Fruit fly (Drosophila melanogaster) whole organism, adult: ENCODE results near the gene CG9698.

Source experiments
- CG11617 ChIP-seq: fragments of 200-800 bp; sonication (Bioruptor generic); optimal IDR thresholded peaks from 2 replicates; lab custom pipeline; 2017; ENCODE audit warnings: mild to moderate bottlenecking, missing biosample characterization, missing genetic modification reagents, missing genetic modification characterization
- CG12768 ChIP-seq: fragments of 200-800 bp; sonication (Bioruptor generic); optimal IDR thresholded peaks from 2 replicates; lab custom pipeline; 2017; ENCODE audit warnings: missing biosample characterization, missing genetic modification characterization, mild to moderate bottlenecking, moderate library complexity, missing genetic modification reagents
- CG14711 ChIP-seq: fragments of 200-800 bp; sonication (Bioruptor generic); optimal IDR thresholded peaks from 2 replicates; lab custom pipeline; 2018; ENCODE audit warnings: missing biosample characterization, mild to moderate bottlenecking, missing genetic modification characterization, moderate library complexity
- CG1620 ChIP-seq: fragments of 200-800 bp; sonication (Bioruptor generic); optimal IDR thresholded peaks from 2 replicates; lab custom pipeline; 2016; ENCODE audit warnings: missing biosample characterization, missing genetic modification characterization
- CG33017 ChIP-seq: fragments of 200-800 bp; sonication (Bioruptor generic); optimal IDR thresholded peaks from 2 replicates; lab custom pipeline; 2018; ENCODE audit warnings: missing biosample characterization, mild to moderate bottlenecking, missing genetic modification characterization, moderate library complexity
- CG5204 ChIP-seq: fragments of 200-800 bp; sonication (Bioruptor generic); optimal IDR thresholded peaks from 2 replicates; lab custom pipeline; 2016; ENCODE audit warnings: missing biosample characterization, missing genetic modification characterization
- CG7045 ChIP-seq: fragments of 200-800 bp; sonication (Bioruptor generic); optimal IDR thresholded peaks from 2 replicates; lab custom pipeline; 2017; ENCODE audit warnings: missing biosample characterization, mild to moderate bottlenecking, missing genetic modification characterization
- CG7101 ChIP-seq: fragments of 200-800 bp; sonication (Bioruptor generic); optimal IDR thresholded peaks from 2 replicates; lab custom pipeline; 2018; ENCODE audit warnings: missing biosample characterization, mild to moderate bottlenecking, missing genetic modification characterization, moderate library complexity
- Clk ChIP-seq: fragments of 200-800 bp; sonication (Bioruptor generic); optimal IDR thresholded peaks from 2 replicates; lab custom pipeline; 2017; ENCODE audit warnings: missing biosample characterization, missing genetic modification characterization
- Crg-1 ChIP-seq: fragments of 200-800 bp; sonication (Bioruptor generic); optimal IDR thresholded peaks from 2 replicates; lab custom pipeline; 2016; ENCODE audit warnings: missing biosample characterization, missing genetic modification characterization
- Hr96 ChIP-seq: fragments of 200-800 bp; sonication (Bioruptor generic); optimal IDR thresholded peaks from 2 replicates; lab custom pipeline; 2016; ENCODE audit warnings: missing biosample characterization, missing genetic modification characterization
- Mnt ChIP-seq: fragments of 200-800 bp; sonication (Bioruptor generic); optimal IDR thresholded peaks from 2 replicates; lab custom pipeline; 2016; ENCODE audit warnings: missing biosample characterization, mild to moderate bottlenecking, missing genetic modification characterization
- bab1 ChIP-seq: fragments of 200-800 bp; sonication (Bioruptor generic); optimal IDR thresholded peaks from 3 replicates; lab custom pipeline; 2019; ENCODE audit warnings: missing biosample characterization, mild to moderate bottlenecking, missing genetic modification characterization, moderate library complexity
- cic ChIP-seq: fragments of 200-800 bp; sonication (Bioruptor generic); optimal IDR thresholded peaks from 2 replicates; lab custom pipeline; 2017; ENCODE audit warnings: missing biosample characterization, mild to moderate bottlenecking, missing genetic modification characterization, moderate library complexity
- cnc ChIP-seq, 2 experiments: fragments of >200 bp; optimal IDR thresholded peaks; 2 replicates each; lab custom pipeline; 2017
- kay ChIP-seq: fragments of 200-800 bp; sonication (Bioruptor generic); peaks from one replicate; lab custom pipeline; 2016; ENCODE audit warnings: missing biosample characterization, missing genetic modification characterization, borderline replicate concordance
- ovo ChIP-seq: fragments of 200-800 bp; sonication (Bioruptor generic); optimal IDR thresholded peaks from 2 replicates; lab custom pipeline; 2016; ENCODE audit warnings: missing biosample characterization, missing genetic modification characterization
- pad ChIP-seq: fragments of 200-800 bp; sonication (Bioruptor generic); optimal IDR thresholded peaks from 3 replicates; lab custom pipeline; 2017; ENCODE audit warnings: missing biosample characterization, missing genetic modification characterization, mild to moderate bottlenecking, moderate library complexity, missing genetic modification reagents
- tj ChIP-seq: fragments of 200-800 bp; sonication (Bioruptor generic); optimal IDR thresholded peaks from 3 replicates; lab custom pipeline; 2017; ENCODE audit warnings: missing biosample characterization, mild to moderate bottlenecking, missing genetic modification characterization, moderate library complexity
- toe ChIP-seq: fragments of 200-800 bp; sonication (Bioruptor generic); optimal IDR thresholded peaks from 2 replicates; lab custom pipeline; 2016; ENCODE audit warnings: missing biosample characterization, missing genetic modification characterization

CG9698 gene

DNA sequence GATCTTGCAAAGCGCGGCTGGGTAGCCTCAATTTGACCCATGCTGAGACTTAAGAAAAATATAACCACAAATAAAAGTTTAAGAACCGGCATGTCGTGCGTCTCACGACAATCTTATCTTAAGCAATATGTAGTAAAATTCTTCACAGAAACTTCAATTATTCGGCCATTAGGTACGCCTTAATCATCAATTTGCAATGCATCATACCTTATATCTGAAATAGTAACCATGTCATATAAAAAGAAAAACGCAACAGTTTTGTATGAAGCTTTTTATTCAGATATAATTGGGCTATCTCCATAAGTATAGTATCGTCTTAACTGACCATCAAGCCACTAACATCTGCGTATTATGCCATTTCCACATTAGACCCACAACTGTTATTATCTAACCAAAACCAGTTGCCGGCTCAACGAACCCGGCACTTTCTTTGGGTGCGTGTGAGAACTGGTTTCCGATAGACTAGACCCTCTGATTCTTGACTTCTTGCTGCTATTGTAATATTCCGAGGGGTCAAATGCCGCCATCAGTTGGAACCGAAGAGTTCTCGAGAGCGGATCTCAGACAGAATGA, at the start of gene CG9698, which contains the start of gene CG31524:
TSS of gene CG9698 (plus strand) at position 523 of the 573 bp plus-strand sequence.
TSS of gene CG31524 (minus strand) at position 101 of the 573 bp plus-strand sequence.
- TF ChIP-seq bab1 (GFP tag; lab: Kevin White, UChicago) (no peak), cic (GFP tag; lab: Kevin White, UChicago) (no peak), CG14711 (tag; lab: Kevin White, UChicago) (no peak), CG33017 (tag; lab: Kevin White, UChicago) (no peak), CG7045 (GFP tag; lab: Kevin White, UChicago) (no peak), pad (GFP tag; lab: Kevin White, UChicago) (no peak), cnc (optimal IDR thresholded peaks at IDR 0.05; lab: Kevin White, UChicago) (no peak), kay (GFP tag; lab: Kevin White, UChicago) (no peak), CG11617 (GFP tag; lab: Kevin White, UChicago) (no peak), toe (GFP tag; lab: Kevin White, UChicago) (no peak), tj (GFP tag; lab: Kevin White, UChicago) (no peak), CG1620 (no peak), Mnt (no peak), CG5204 (no peak), ovo (GFP tag; lab: Kevin White, UChicago) (no peak)

- TF ChIP-seq Mnt = peak; percentile 11
- TF ChIP-seq CG7045 (GFP tag; lab: Kevin White, UChicago) = no peak
- no peak for TF ChIP-seq CG1620
- no peak for TF ChIP-seq ovo (GFP tag; lab: Kevin White, UChicago)
- no peak for TF ChIP-seq pad (GFP tag; lab: Kevin White, UChicago)
- TF ChIP-seq kay (GFP tag; lab: Kevin White, UChicago) = peak; percentile 74
- no peak for TF ChIP-seq Clk (GFP tag; lab: Kevin White, UChicago)
- TF ChIP-seq cic (GFP tag; lab: Kevin White, UChicago) = no peak
- TF ChIP-seq CG7101 (tag; lab: Kevin White, UChicago) = no peak
- TF ChIP-seq CG33017 (tag; lab: Kevin White, UChicago) = no peak
- TF ChIP-seq Hr96 (GFP tag; lab: Kevin White, UChicago) = no peak
- no peak for TF ChIP-seq Crg-1 (GFP tag; lab: Kevin White, UChicago)
- no peak for TF ChIP-seq CG12768 (GFP tag; lab: Kevin White, UChicago)
- peak; percentile 30 for TF ChIP-seq tj (GFP tag; lab: Kevin White, UChicago)
- TF ChIP-seq CG11617 (GFP tag; lab: Kevin White, UChicago) = peak; percentile 7
- TF ChIP-seq CG5204 = no peak
- no peak for TF ChIP-seq toe (GFP tag; lab: Kevin White, UChicago)
- TF ChIP-seq bab1 (GFP tag; lab: Kevin White, UChicago) = peak; percentile 18
- TF ChIP-seq CG14711 (tag; lab: Kevin White, UChicago) = no peak
- TF ChIP-seq cnc (optimal IDR thresholded peaks at IDR 0.05; lab: Kevin White, UChicago) = no peak
These were observed 48.6 kb upstream of the CG9698 start, which contains the start of gene PH4alphaEFB for dm6 chr3R:30465775-30466494. Gene PH4alphaEFB, plus strand, starts transcription at chr3R:30466050.

DNA sequence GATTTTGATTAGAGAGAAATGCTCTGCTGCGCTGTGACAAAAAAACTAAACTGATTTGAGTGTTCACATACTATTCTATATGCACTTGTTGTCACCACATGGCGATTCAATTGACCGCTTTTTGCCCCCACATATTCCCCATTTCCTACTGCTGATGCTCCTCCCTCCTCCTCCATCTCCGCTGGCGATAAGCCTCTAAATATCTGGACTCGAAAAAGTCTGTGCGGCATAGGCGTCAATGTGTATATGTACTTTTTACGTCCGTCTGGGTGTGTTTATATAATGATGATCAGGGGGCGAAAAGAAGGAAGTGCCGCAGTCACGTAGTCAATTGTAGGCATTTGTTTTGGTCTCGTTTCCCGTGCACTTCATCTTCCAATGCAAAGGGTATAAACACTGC, 48.1 kb upstream of the CG9698 start:
- no peak for TF ChIP-seq Clk (GFP tag; lab: Kevin White, UChicago)
- peak; percentile 54 for TF ChIP-seq CG12768 (GFP tag; lab: Kevin White, UChicago)
- TF ChIP-seq Mnt = peak; percentile 14
- peak; percentile 76 for TF ChIP-seq cic (GFP tag; lab: Kevin White, UChicago)
- no peak for TF ChIP-seq CG5204

DNA sequence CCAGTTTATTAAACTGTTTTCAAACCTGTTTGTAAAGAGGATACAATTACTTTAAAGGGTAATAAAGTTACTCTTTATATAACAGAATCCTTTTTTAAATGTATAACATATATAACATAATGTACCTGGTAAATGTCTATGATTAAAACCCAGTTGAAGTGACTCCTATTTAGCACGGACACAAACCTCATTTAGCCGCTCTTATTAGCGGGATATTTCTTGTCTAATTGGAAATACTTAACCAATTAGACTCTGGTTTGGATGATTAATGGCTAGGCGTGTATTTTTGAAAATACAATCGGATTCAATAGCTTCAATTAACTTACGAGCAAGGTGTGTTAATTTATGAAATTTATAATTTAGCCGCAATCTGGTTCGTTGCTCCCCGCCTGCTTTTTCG, 47.5 kb upstream of the CG9698 start:
- TF ChIP-seq cnc (optimal IDR thresholded peaks at IDR 0.05; lab: Kevin White, UChicago) = no peak

DNA sequence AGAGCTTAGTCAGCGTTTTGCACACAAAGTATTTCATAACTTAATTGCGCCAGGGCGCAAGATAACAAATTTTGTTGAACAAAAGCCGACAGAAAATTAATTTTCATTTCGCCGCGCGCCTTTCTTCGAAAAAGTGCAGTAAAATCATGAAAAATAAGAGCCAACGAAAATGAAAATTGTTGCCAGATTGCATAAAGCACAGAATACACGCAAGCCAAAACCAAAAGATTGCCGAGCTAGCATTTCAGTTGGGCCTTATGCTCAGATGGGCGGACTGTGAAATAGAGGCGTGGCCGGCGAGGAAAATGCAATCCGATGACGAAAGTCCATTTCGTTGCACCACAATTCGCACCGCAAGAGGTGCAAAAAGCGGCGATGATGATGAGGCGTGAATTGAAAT, 43.9 kb upstream of the CG9698 start:
- TF ChIP-seq Mnt (no peak), CG1620 (no peak), Clk (GFP tag; lab: Kevin White, UChicago) (no peak), CG33017 (tag; lab: Kevin White, UChicago) (no peak), CG5204 (no peak), tj (GFP tag; lab: Kevin White, UChicago) (peak; percentile 99), CG7101 (tag; lab: Kevin White, UChicago) (no peak)

DNA sequence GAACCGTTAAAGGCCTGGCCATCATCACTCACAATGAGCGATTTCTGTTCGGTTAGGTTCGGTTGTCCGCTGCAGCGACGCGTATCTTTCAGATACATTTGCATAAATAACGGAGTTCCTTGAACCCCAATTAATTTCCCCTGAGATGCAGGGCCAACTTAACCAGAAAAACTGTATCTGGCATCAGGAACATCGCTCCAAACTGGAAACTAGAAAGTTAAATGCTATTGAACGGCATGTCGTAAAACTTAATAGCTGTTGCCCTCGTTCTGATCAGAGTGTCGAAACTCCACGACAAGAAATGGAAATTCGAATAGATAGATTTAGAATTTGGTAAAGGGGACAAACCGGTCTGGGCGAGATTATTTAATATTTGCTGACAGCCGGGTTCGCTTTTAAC, 42.2 kb upstream of the CG9698 start:
- TF ChIP-seq CG1620 = no peak
- TF ChIP-seq cic (GFP tag; lab: Kevin White, UChicago) = no peak
- no peak for TF ChIP-seq tj (GFP tag; lab: Kevin White, UChicago)
- TF ChIP-seq bab1 (GFP tag; lab: Kevin White, UChicago) = no peak
- TF ChIP-seq CG14711 (tag; lab: Kevin White, UChicago) = no peak
- no peak for TF ChIP-seq CG11617 (GFP tag; lab: Kevin White, UChicago)
- TF ChIP-seq Mnt = no peak
- TF ChIP-seq CG5204 = no peak
- no peak for TF ChIP-seq Crg-1 (GFP tag; lab: Kevin White, UChicago)
- TF ChIP-seq cnc (optimal IDR thresholded peaks at IDR 0.05; lab: Kevin White, UChicago) = no peak
- TF ChIP-seq CG12768 (GFP tag; lab: Kevin White, UChicago) = no peak
- TF ChIP-seq CG7045 (GFP tag; lab: Kevin White, UChicago) = no peak
- no peak for TF ChIP-seq Hr96 (GFP tag; lab: Kevin White, UChicago)
- TF ChIP-seq toe (GFP tag; lab: Kevin White, UChicago) = no peak
- TF ChIP-seq CG33017 (tag; lab: Kevin White, UChicago) = no peak
- TF ChIP-seq ovo (GFP tag; lab: Kevin White, UChicago) = no peak
- TF ChIP-seq pad (GFP tag; lab: Kevin White, UChicago) = no peak
- TF ChIP-seq CG7101 (tag; lab: Kevin White, UChicago) = no peak
